Fruit fly (Drosophila melanogaster) whole organism, embryonic: ENCODE results near the gene D12.

ENCODE experiments used
- Ada2b ChIP-seq: fragments of 200-800 bp; sonication (Bioruptor generic); IDR thresholded peaks from 2 replicates; pipeline ENCODE4 v1.3.6; 2022; ENCODE audit warnings: missing biosample characterization, missing genetic modification characterization
- Atf3 ChIP-seq: fragments of 200-800 bp; sonication (Bioruptor generic); optimal IDR thresholded peaks from 3 replicates; lab custom pipeline; 2016; ENCODE audit warnings: missing biosample characterization, missing genetic modification characterization
- CG10366 ChIP-seq: fragments of 200-800 bp; sonication (Bioruptor generic); IDR thresholded peaks from 2 replicates; pipeline ENCODE4 v1.3.6; 2022; ENCODE audit warnings: missing biosample characterization, missing genetic modification characterization
- CG11456 ChIP-seq: fragments of 200-800 bp; sonication (Bioruptor generic); IDR thresholded peaks from 3 replicates; pipeline ENCODE4 v1.3.6; 2022; ENCODE audit warnings: missing biosample characterization, missing genetic modification characterization
- CG12071 ChIP-seq: fragments of 200-800 bp; sonication (Bioruptor generic); optimal IDR thresholded peaks from 3 replicates; lab custom pipeline; 2018; ENCODE audit warnings: missing biosample characterization, mild to moderate bottlenecking, missing genetic modification characterization
- CG12236 ChIP-seq: fragments of 200-800 bp; sonication (Bioruptor generic); optimal IDR thresholded peaks from 2 replicates; lab custom pipeline; 2016; ENCODE audit warnings: missing biosample characterization, missing genetic modification characterization
- CG2199 ChIP-seq: fragments of 200-800 bp; sonication (Bioruptor generic); IDR thresholded peaks from 3 replicates; pipeline ENCODE4 v1.3.6; 2022; ENCODE audit warnings: missing biosample characterization, missing genetic modification characterization
- CG31224 ChIP-seq: fragments of 200-800 bp; sonication (Bioruptor generic); IDR thresholded peaks from 2 replicates; pipeline ENCODE4 v1.3.6; 2022; ENCODE audit warnings: missing biosample characterization, missing genetic modification characterization
- CG3163 ChIP-seq: fragments of 200-800 bp; sonication (Bioruptor generic); optimal IDR thresholded peaks from 3 replicates; lab custom pipeline; 2016; ENCODE audit warnings: missing biosample characterization, missing genetic modification characterization
- CG32767 ChIP-seq: fragments of 200-800 bp; sonication (Bioruptor generic); IDR thresholded peaks from 2 replicates; pipeline ENCODE4 v1.3.6; 2022; ENCODE audit warnings: missing biosample characterization, missing genetic modification characterization
- CG33213 ChIP-seq: fragments of 200-800 bp; sonication (Bioruptor generic); optimal IDR thresholded peaks from 3 replicates; lab custom pipeline; 2016; ENCODE audit warnings: missing biosample characterization, missing genetic modification characterization
- CG34224 ChIP-seq: fragments of 200-800 bp; sonication (Bioruptor generic); IDR thresholded peaks from 3 replicates; pipeline ENCODE4 v1.3.6; 2022; ENCODE audit warnings: missing biosample characterization, missing genetic modification characterization; ENCODE audit not compliant: partially characterized antibody
- CG3726 ChIP-seq: fragments of 200-800 bp; sonication (Bioruptor generic); IDR thresholded peaks from 3 replicates; pipeline ENCODE4, ENCODE4 v1.3.6; 2022; ENCODE audit warnings: missing biosample characterization, missing genetic modification characterization
- CG4854 ChIP-seq: fragments of 200-800 bp; sonication (Bioruptor generic); optimal IDR thresholded peaks from 2 replicates; lab custom pipeline; 2016; ENCODE audit warnings: missing biosample characterization, missing genetic modification characterization, inconsistent platforms
- CG6254 ChIP-seq: fragments of 200-800 bp; sonication (Bioruptor generic); optimal IDR thresholded peaks from 3 replicates; lab custom pipeline; 2017; ENCODE audit warnings: mild to moderate bottlenecking, missing biosample characterization, missing genetic modification reagents, missing genetic modification characterization
- CG6689 ChIP-seq: fragments of 200-800 bp; sonication (Bioruptor generic); IDR thresholded peaks from 2 replicates; pipeline ENCODE4 v1.3.6; 2022; ENCODE audit warnings: missing biosample characterization, missing genetic modification characterization
- CHES-1-like ChIP-seq: fragments of 200-800 bp; sonication (Bioruptor generic); optimal IDR thresholded peaks from 2 replicates; lab custom pipeline; 2016; ENCODE audit warnings: missing biosample characterization, missing genetic modification characterization
- Chrac-16 ChIP-seq: fragments of 200-800 bp; sonication (Bioruptor generic); optimal IDR thresholded peaks from 3 replicates; lab custom pipeline; 2016; ENCODE audit warnings: missing biosample characterization, missing genetic modification characterization
- Ets65A ChIP-seq: fragments of 200-800 bp; sonication (Bioruptor generic); peaks from one replicate; lab custom pipeline; 2016; ENCODE audit warnings: missing biosample characterization, missing genetic modification characterization
- HLHmδ ChIP-seq: fragments of 200-800 bp; sonication (Bioruptor generic); optimal IDR thresholded peaks from 2 replicates; lab custom pipeline; 2018; ENCODE audit warnings: missing biosample characterization, mild to moderate bottlenecking, missing genetic modification characterization, moderate library complexity
- Med ChIP-seq: fragments of 200-800 bp; sonication (Bioruptor generic); peaks from one replicate; lab custom pipeline; 2016; ENCODE audit warnings: missing biosample characterization, missing genetic modification characterization, mild to moderate bottlenecking, inconsistent platforms, moderate library complexity
- NFAT ChIP-seq: fragments of 200-800 bp; sonication (Bioruptor generic); IDR thresholded peaks from 2 replicates; pipeline ENCODE4 v1.3.6; 2022; ENCODE audit warnings: missing biosample characterization, missing genetic modification characterization
- NK7.1 ChIP-seq: fragments of 200-800 bp; sonication (Bioruptor generic); optimal IDR thresholded peaks from 3 replicates; lab custom pipeline; 2016; ENCODE audit warnings: missing biosample characterization, missing genetic modification characterization
- Oaz ChIP-seq: fragments of 200-800 bp; sonication (Bioruptor generic); IDR thresholded peaks from 2 replicates; pipeline ENCODE4 v1.3.6; 2022; ENCODE audit warnings: missing biosample characterization, missing genetic modification characterization
- Opbp ChIP-seq: fragments of 200-800 bp; sonication (Bioruptor generic); IDR thresholded peaks from 3 replicates; pipeline ENCODE4 v1.3.6; 2022; ENCODE audit warnings: missing biosample characterization, missing genetic modification characterization; ENCODE audit not compliant: partially characterized antibody
- Rx ChIP-seq: fragments of 200-800 bp; sonication (Bioruptor generic); IDR thresholded peaks from 2 replicates; pipeline ENCODE4 v1.3.6; 2022; ENCODE audit warnings: missing biosample characterization, missing genetic modification characterization
- Sin3A ChIP-seq: fragments of >200 bp; optimal IDR thresholded peaks from 2 replicates; lab custom pipeline; 2018
- Trl ChIP-seq, 3 experiments: fragments of >200 bp in 2 of 3; fragments of 200-800 bp in 1 of 3; sonication (Bioruptor generic) in 1 of 3; optimal IDR thresholded peaks; 2 replicates in 1 of 3; 3 replicates in 2 of 3; lab custom pipeline; 2016 to 2017; ENCODE audit warnings: missing biosample characterization in 1 of 3, missing genetic modification characterization in 1 of 3
- amos ChIP-seq: fragments of 200-800 bp; sonication (Bioruptor generic); IDR thresholded peaks from 2 replicates; pipeline ENCODE4 v1.3.6; 2022; ENCODE audit warnings: missing biosample characterization, missing genetic modification characterization; ENCODE audit not compliant: partially characterized antibody
- ara ChIP-seq: fragments of 200-800 bp; sonication (Bioruptor generic); IDR thresholded peaks from 2 replicates; pipeline ENCODE4 v1.3.6; 2022; ENCODE audit warnings: missing biosample characterization, missing genetic modification characterization
- cg ChIP-seq: fragments of 200-800 bp; sonication (Bioruptor generic); optimal IDR thresholded peaks from 3 replicates; lab custom pipeline; 2019; ENCODE audit warnings: missing biosample characterization, mild to moderate bottlenecking, missing genetic modification characterization, moderate library complexity
- dysf ChIP-seq: fragments of 200-800 bp; sonication (Bioruptor generic); IDR thresholded peaks from 3 replicates; pipeline ENCODE4 v1.3.6; 2022; ENCODE audit warnings: missing biosample characterization, missing genetic modification characterization
- ewg ChIP-seq: fragments of 200-800 bp; sonication (Bioruptor generic); optimal IDR thresholded peaks from 3 replicates; lab custom pipeline; 2017; ENCODE audit warnings: mild to moderate bottlenecking, missing biosample characterization, missing genetic modification reagents, missing genetic modification characterization
- fd96Cb ChIP-seq: fragments of 200-800 bp; sonication (Bioruptor generic); optimal IDR thresholded peaks from 2 replicates; lab custom pipeline; 2018; ENCODE audit warnings: missing biosample characterization, mild to moderate bottlenecking, missing genetic modification characterization, moderate library complexity
- gro ChIP-seq: fragments of 200-800 bp; sonication (Bioruptor generic); optimal IDR thresholded peaks from 2 replicates; lab custom pipeline; 2016; ENCODE audit warnings: missing biosample characterization, missing genetic modification characterization
- kah ChIP-seq: fragments of 200-800 bp; sonication (Bioruptor generic); optimal IDR thresholded peaks from 2 replicates; lab custom pipeline; 2018; ENCODE audit warnings: missing biosample characterization, mild to moderate bottlenecking, missing genetic modification characterization
- nerfin-2 ChIP-seq: fragments of 200-800 bp; sonication (Bioruptor generic); IDR thresholded peaks from 2 replicates; pipeline ENCODE4 v1.3.6; 2022; ENCODE audit warnings: missing biosample characterization, missing genetic modification characterization; ENCODE audit not compliant: partially characterized antibody
- nom ChIP-seq: fragments of 200-800 bp; sonication (Bioruptor generic); optimal IDR thresholded peaks from 2 replicates; lab custom pipeline; 2017; ENCODE audit warnings: missing biosample characterization, missing genetic modification characterization, mild to moderate bottlenecking, moderate library complexity, missing genetic modification reagents
- pb ChIP-seq: fragments of 200-800 bp; sonication (Bioruptor generic); optimal IDR thresholded peaks from 3 replicates; lab custom pipeline; 2016; ENCODE audit warnings: missing biosample characterization, missing genetic modification characterization
- pros ChIP-seq: fragments of 200-800 bp; sonication (Bioruptor generic); optimal IDR thresholded peaks from 3 replicates; lab custom pipeline; 2019; ENCODE audit warnings: missing biosample characterization, mild to moderate bottlenecking, missing genetic modification characterization, moderate library complexity
- sc ChIP-seq, 3 experiments: fragments of >200 bp in 2 of 3; fragments of 200-800 bp in 1 of 3; sonication (Bioruptor generic) in 1 of 3; optimal IDR thresholded peaks; 2 replicates in 2 of 3; 3 replicates in 1 of 3; lab custom pipeline; 2017; ENCODE audit warnings: mild to moderate bottlenecking in 1 of 3, missing biosample characterization in 1 of 3, missing genetic modification characterization in 1 of 3, missing genetic modification reagents in 1 of 3
- sisA ChIP-seq: fragments of 200-800 bp; sonication (Bioruptor generic); IDR thresholded peaks from 2 replicates; pipeline ENCODE4 v1.3.6; 2022; ENCODE audit warnings: missing biosample characterization, missing genetic modification characterization
- so ChIP-seq: fragments of 200-800 bp; sonication (Bioruptor generic); IDR thresholded peaks from 3 replicates; pipeline ENCODE4 v1.3.6; 2022; ENCODE audit warnings: missing biosample characterization, missing genetic modification characterization
- sob ChIP-seq: fragments of 200-800 bp; sonication (Bioruptor generic); IDR thresholded peaks from 2 replicates; pipeline ENCODE4 v1.3.6; 2022; ENCODE audit warnings: missing biosample characterization, missing genetic modification characterization
- wdn ChIP-seq: fragments of 200-800 bp; sonication (Bioruptor generic); IDR thresholded peaks from 2 replicates; pipeline ENCODE4 v1.3.6; 2022; ENCODE audit warnings: missing biosample characterization, missing genetic modification characterization

The D12 gene

DNA sequence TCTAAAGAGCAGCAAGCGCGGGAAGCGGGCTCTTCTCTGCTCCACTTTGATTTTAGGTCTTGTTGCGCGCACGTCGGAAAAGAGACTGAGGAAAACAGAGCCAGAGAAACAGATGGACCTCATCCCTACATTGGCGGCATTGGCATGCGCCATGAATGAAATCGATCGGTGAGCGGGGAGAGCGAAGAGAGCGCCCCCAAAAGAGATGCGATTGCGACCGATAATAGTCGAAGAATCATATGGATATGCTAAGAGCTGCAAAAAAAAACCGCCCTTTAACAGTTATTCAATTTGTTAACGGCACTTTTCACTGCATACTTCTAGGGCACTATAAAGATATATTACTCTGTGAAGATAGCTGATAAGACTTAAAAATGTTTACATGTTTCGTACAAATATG, 3.7 kb downstream of the D12 start, which contains the start of gene grk:
grk (minus strand) TSS at position 87 of the 400 bp plus-strand sequence.
- TF ChIP-seq nom (GFP tag; lab: Kevin White, UChicago) (peak; percentile 16), NFAT (0 out of 2 replicates have a peak, but pooled peaks have one; percentile 28), CG3163 (GFP tag; lab: Kevin White, UChicago) (peak; percentile 75), HLHmδ (GFP tag; lab: Kevin White, UChicago) (no peak), CG4854 (GFP tag; lab: Kevin White, UChicago) (no peak), Trl (optimal IDR thresholded peaks at IDR 0.05; lab: Kevin White, UChicago) (peak; percentile 55 to 60), Trl (GFP tag; optimal IDR thresholded peaks at IDR 0.05; lab: Kevin White, UChicago) (no peak), sob (GFP tag; lab: Robert Waterston, UW) (no peak), cg (no peak), amos (GFP tag; lab: Robert Waterston, UW) (no peak), Opbp (GFP tag; lab: Robert Waterston, UW) (0 out of 3 replicates have a peak, but pooled peaks have one; percentile 45), fd96Cb (no peak), CG2199 (peak; percentile 78; the same call in 2 of the 3 replicates), CG34224 (peak; percentile 34; the same call in 1 of the 3 replicates)

DNA sequence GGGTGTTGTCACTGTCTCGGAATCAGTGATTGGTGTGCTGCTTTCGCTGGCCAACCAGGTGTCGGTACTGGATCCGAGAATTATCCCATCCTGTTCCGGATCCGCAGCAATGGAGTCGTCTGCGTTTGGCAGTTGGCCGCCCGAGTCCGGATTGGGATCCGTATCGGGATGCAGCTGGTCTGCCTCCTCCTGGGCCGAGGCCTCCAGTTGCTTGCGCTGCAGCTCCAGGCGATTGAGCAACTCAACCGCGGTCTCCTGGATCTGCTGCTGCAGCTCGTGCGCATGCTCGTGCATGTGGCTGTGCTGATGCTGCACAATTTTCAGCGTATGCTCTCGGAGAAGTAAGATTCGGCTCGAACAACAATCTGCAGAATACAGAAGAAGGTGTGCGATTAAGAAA, 5.0 kb downstream of the D12 start:
- TF ChIP-seq CG33213 (no peak), ara (GFP tag; lab: Robert Waterston, UW) (0 out of 2 replicates have a peak, but pooled peaks have one; percentile 15), Ets65A (peak; percentile 91), ewg (GFP tag; lab: Kevin White, UChicago) (peak; percentile 16), NK7.1 (no peak), nerfin-2 (GFP tag; lab: Robert Waterston, UW) (no peak), sob (GFP tag; lab: Robert Waterston, UW) (0 out of 2 replicates have a peak, but pooled peaks have one; percentile 12), Oaz (GFP tag; lab: Robert Waterston, UW) (no peak), so (0 out of 3 replicates have a peak, but pooled peaks have one; percentile 11), pb (GFP tag; lab: Kevin White, UChicago) (no peak), Ada2b (GFP tag; lab: Robert Waterston, UW) (no peak), gro (GFP tag; lab: Kevin White, UChicago) (no peak), CG31224 (GFP tag; lab: Robert Waterston, UW) (no peak), wdn (no peak), Rx (GFP tag; lab: Robert Waterston, UW) (no peak), amos (GFP tag; lab: Robert Waterston, UW) (no peak), sisA (0 out of 2 replicates have a peak, but pooled peaks have one; percentile 19), CG3726 (GFP tag; lab: Robert Waterston, UW) (0 out of 3 replicates have a peak, but pooled peaks have one; percentile 25), kah (no peak), CG32767 (GFP tag; lab: Robert Waterston, UW) (no peak)
- TF ChIP-seq, all 482 proteins: peak for 7

DNA sequence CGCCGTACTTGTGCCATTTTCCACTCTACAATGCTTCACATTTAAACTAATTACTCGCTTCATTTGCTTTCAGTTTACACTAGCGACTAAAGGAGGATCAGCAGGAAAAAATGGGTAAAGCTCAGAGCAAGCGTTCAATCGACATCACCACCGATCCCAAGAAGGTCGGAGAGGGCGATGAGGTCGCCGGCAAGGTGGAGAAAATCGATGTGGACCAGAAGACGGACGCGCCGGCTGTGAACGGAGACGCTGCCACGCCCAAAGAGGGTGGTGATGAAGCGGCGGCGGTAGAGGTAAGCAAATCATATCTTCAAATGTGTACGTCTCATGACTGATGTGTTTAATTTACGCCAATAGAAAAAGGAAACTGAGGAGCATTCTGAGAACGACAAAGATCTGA, 10.4 kb downstream of the D12 start:
- peak; percentile 63 for TF ChIP-seq Med (GFP tag; lab: Kevin White, UChicago)
- no peak for TF ChIP-seq CG6254 (GFP tag; lab: Kevin White, UChicago)

DNA sequence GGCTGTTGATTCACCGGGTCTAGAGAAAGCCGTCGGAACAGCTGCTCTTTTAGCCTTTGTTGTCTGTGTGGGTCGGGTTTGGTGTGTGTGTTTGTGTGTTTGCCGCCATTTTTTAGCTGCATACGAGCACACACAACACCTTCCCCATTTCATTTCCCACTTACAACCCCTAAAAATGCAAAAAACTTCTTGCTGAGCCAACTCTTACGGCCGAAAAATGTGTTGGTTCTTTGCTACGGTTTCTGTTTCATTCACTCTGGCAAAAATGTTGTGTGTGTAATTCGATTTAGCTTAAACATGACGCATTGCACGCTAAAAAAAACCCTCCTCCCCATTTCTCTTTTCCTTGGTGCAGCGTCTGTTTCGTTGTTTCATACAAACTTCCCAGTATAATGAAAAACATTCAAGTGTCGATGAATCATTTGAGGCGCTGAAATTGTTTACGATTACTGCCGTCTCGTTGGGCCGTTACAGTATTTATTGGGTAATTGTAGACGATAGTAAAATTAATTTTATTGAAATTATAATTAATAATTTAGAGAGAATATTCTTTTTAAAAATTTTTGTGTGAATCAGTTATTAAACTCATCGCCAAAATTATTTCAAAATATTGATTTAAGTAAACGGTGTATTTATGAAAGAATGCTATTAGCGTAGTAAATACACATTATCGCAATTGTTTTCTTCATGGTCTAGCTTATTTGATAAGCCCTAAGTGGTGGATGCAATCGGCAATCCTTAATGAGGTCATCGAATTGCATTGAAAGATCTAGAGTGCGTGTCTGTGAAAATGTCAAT, 11.0 kb downstream of the D12 start:
- no peak for TF ChIP-seq CG12236 (GFP tag; lab: Kevin White, UChicago)
- no peak for TF ChIP-seq sc (optimal IDR thresholded peaks at IDR 0.05; lab: Kevin White, UChicago)
- no peak for TF ChIP-seq sc (GFP tag; optimal IDR thresholded peaks at IDR 0.05; lab: Kevin White, UChicago)
- no peak for TF ChIP-seq Chrac-16 (GFP tag; lab: Kevin White, UChicago)
- TF ChIP-seq Sin3A (lab: Kevin White, UChicago), result no peak
- TF ChIP-seq CG33213, result no peak
- no peak for TF ChIP-seq Atf3
- no peak for TF ChIP-seq CHES-1-like (GFP tag; lab: Kevin White, UChicago)
- no peak for TF ChIP-seq CG6689
- no peak for TF ChIP-seq dysf (GFP tag; lab: Robert Waterston, UW)
- TF ChIP-seq CG2199, result 0 out of 3 replicates have a peak, but pooled peaks have one; percentile 39
- TF ChIP-seq pros (GFP tag; lab: Kevin White, UChicago), result peak; percentile 60
- TF ChIP-seq CG12071 (GFP tag; lab: Kevin White, UChicago), result no peak
- 0 out of 3 replicates have a peak, but pooled peaks have one; percentile 21 for TF ChIP-seq CG11456
- TF ChIP-seq CG10366 (GFP tag; lab: Robert Waterston, UW), result no peak
